Fruit fly (Drosophila melanogaster) whole organism, pupa: ENCODE measurements around the gene MFS9.

ENCODE experiments used
- CG10348 ChIP-seq: fragments of 200-800 bp; sonication (Bioruptor generic); IDR thresholded peaks from 2 replicates; pipeline ENCODE4 v1.3.6; 2022; ENCODE audit warnings: missing biosample characterization, missing genetic modification characterization
- CG12605 ChIP-seq: fragments of 200-800 bp; sonication (Bioruptor generic); IDR thresholded peaks from 2 replicates; pipeline ENCODE4 v1.3.6; 2022; ENCODE audit warnings: missing biosample characterization, missing genetic modification characterization
- CG13204 ChIP-seq: fragments of 200-800 bp; sonication (Bioruptor generic); optimal IDR thresholded peaks from 2 replicates; lab custom pipeline; 2018; ENCODE audit warnings: missing biosample characterization, mild to moderate bottlenecking, missing genetic modification characterization, moderate library complexity
- CG14655 ChIP-seq: fragments of 200-800 bp; sonication (Bioruptor generic); optimal IDR thresholded peaks from 3 replicates; lab custom pipeline; 2017; ENCODE audit warnings: mild to moderate bottlenecking, missing biosample characterization, missing genetic modification reagents, missing genetic modification characterization
- CG15710 ChIP-seq: fragments of 200-800 bp; sonication (Bioruptor generic); optimal IDR thresholded peaks from 2 replicates; lab custom pipeline; 2018; ENCODE audit warnings: missing biosample characterization, mild to moderate bottlenecking, missing genetic modification characterization, moderate library complexity
- CG17806 ChIP-seq: fragments of 200-800 bp; sonication (Bioruptor generic); optimal IDR thresholded peaks from 2 replicates; lab custom pipeline; 2018; ENCODE audit warnings: missing biosample characterization, mild to moderate bottlenecking, missing genetic modification characterization, moderate library complexity
- CG32121 ChIP-seq: fragments of 200-800 bp; sonication (Bioruptor generic); IDR thresholded peaks from 2 replicates; pipeline ENCODE4 v1.3.6; 2022; ENCODE audit warnings: missing biosample characterization, missing genetic modification characterization
- CG34367 ChIP-seq: fragments of 200-800 bp; sonication (Bioruptor generic); optimal IDR thresholded peaks from 2 replicates; lab custom pipeline; 2018; ENCODE audit warnings: missing biosample characterization, mild to moderate bottlenecking, missing genetic modification characterization
- CG4496 ChIP-seq: fragments of 200-800 bp; sonication (Bioruptor generic); IDR thresholded peaks from 3 replicates; pipeline ENCODE4 v1.3.6; 2022; ENCODE audit warnings: missing biosample characterization, missing genetic modification characterization
- CG8159 ChIP-seq: fragments of 200-800 bp; sonication (Bioruptor generic); optimal IDR thresholded peaks from 3 replicates; lab custom pipeline; 2018; ENCODE audit warnings: missing biosample characterization, mild to moderate bottlenecking, missing genetic modification characterization, moderate library complexity
- CG8301 ChIP-seq: fragments of 200-800 bp; sonication (Bioruptor generic); optimal IDR thresholded peaks from 2 replicates; lab custom pipeline; 2018; ENCODE audit warnings: missing biosample characterization, mild to moderate bottlenecking, missing genetic modification characterization
- CG9948 ChIP-seq: fragments of 200-800 bp; sonication (Bioruptor generic); optimal IDR thresholded peaks from 2 replicates; lab custom pipeline; 2018; ENCODE audit warnings: missing biosample characterization, mild to moderate bottlenecking, missing genetic modification characterization, moderate library complexity
- D1 ChIP-seq: fragments of 200-800 bp; sonication (Bioruptor generic); optimal IDR thresholded peaks from 2 replicates; lab custom pipeline; 2018; ENCODE audit warnings: missing biosample characterization, mild to moderate bottlenecking, missing genetic modification characterization, moderate library complexity
- EcR ChIP-seq: fragments of 200-800 bp; sonication (Bioruptor generic); optimal IDR thresholded peaks from 3 replicates; lab custom pipeline; 2019; ENCODE audit warnings: missing biosample characterization, missing genetic modification characterization, mild to moderate bottlenecking, moderate library complexity, missing genetic modification reagents
- Ets98B ChIP-seq: fragments of 200-800 bp; sonication (Bioruptor generic); IDR thresholded peaks from 2 replicates; pipeline ENCODE4 v1.3.6; 2022; ENCODE audit warnings: missing biosample characterization, missing genetic modification characterization
- Pif1A ChIP-seq: fragments of 200-800 bp; sonication (Bioruptor generic); optimal IDR thresholded peaks from 3 replicates; lab custom pipeline; 2016; ENCODE audit warnings: missing biosample characterization, missing genetic modification characterization
- Pif1B ChIP-seq: fragments of 200-800 bp; sonication (Bioruptor generic); optimal IDR thresholded peaks from 3 replicates; lab custom pipeline; 2016; ENCODE audit warnings: missing biosample characterization, missing genetic modification characterization
- Snoo ChIP-seq: fragments of 200-800 bp; sonication (Bioruptor generic); optimal IDR thresholded peaks from 3 replicates; lab custom pipeline; 2017; ENCODE audit warnings: missing biosample characterization, mild to moderate bottlenecking, missing genetic modification characterization, inconsistent platforms
- fd96Ca ChIP-seq: fragments of 200-800 bp; sonication (Bioruptor generic); IDR thresholded peaks from 3 replicates; pipeline ENCODE4 v1.3.6; 2022; ENCODE audit warnings: missing biosample characterization, missing genetic modification characterization
- gl ChIP-seq: fragments of 200-800 bp; sonication (Bioruptor generic); optimal IDR thresholded peaks from 2 replicates; lab custom pipeline; 2018; ENCODE audit warnings: missing biosample characterization, mild to moderate bottlenecking, missing genetic modification characterization
- rn ChIP-seq: fragments of 200-800 bp; sonication (Bioruptor generic); IDR thresholded peaks from 2 replicates; pipeline ENCODE4 v1.3.6; 2022; ENCODE audit warnings: missing biosample characterization, missing genetic modification characterization

MFS9 gene

DNA sequence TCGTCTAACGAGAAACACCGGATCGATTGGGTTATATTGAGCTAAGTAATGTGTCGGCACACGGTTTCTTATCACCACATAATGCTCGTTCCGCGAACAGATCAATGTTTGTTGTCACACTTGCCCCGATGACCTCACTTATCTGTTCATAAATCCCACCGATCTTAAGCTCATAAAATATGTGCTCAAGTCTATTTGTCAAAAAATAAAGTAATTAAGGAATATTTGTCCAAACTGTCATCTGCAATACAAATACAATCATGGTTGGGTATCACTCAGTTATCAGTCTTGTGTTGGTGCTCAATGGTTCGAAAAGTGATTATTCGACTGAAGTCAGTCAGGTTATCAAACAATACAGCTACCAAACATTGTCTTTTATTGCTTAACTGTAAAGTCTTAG lies 36.0 kb upstream of the MFS9 start:
- TF ChIP-seq Ets98B (no peak), CG8159 (tag; lab: Kevin White, UChicago) (no peak), rn (no peak)

DNA sequence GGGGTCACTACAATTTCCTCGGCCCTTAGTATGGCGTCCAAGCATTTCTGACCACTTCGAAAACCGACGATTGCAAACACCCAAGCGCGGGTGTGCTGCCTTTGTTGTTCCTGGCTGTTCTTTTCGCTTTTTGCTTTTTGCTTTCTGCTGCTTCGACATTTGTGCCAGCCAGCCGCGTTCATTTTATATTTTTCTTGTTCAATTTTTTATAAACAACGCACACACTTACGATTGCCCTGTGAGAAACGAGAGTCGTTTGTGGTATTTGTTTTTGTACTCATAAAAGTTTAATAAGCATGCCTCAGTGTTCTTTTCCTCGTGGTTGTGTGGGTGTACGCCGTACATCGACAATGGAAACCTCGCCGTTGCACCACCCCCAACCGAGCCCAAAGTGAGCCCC lies 35.5 kb upstream of the MFS9 start:
- no peak for TF ChIP-seq CG14655 (GFP tag; lab: Kevin White, UChicago)
- TF ChIP-seq CG32121 (GFP tag; lab: Robert Waterston, UW) = no peak
- no peak for TF ChIP-seq D1 (tag; lab: Kevin White, UChicago)
- peak; percentile 62 for TF ChIP-seq CG13204
- peak; percentile 17 for TF ChIP-seq EcR (GFP tag; lab: Kevin White, UChicago)
- TF ChIP-seq CG10348 = no peak
- peak; percentile 42; the same call in 1 of the 2 replicates for TF ChIP-seq CG12605 (GFP tag; lab: Robert Waterston, UW)
- TF ChIP-seq CG15710 (tag; lab: Kevin White, UChicago) = peak; percentile 42
- no peak for TF ChIP-seq CG8301 (tag; lab: Kevin White, UChicago)
- no peak for TF ChIP-seq Snoo (tag; lab: Kevin White, UChicago)
- no peak for TF ChIP-seq CG17806 (tag; lab: Kevin White, UChicago)
- no peak for TF ChIP-seq rn
- TF ChIP-seq Ets98B = no peak
- no peak for TF ChIP-seq Pif1B (GFP tag; lab: Kevin White, UChicago)
- TF ChIP-seq fd96Ca (GFP tag; lab: Robert Waterston, UW) = 0 out of 3 replicates have a peak, but pooled peaks have one; percentile 48
- TF ChIP-seq gl (tag; lab: Kevin White, UChicago) = peak; percentile 70
- TF ChIP-seq CG9948 (tag; lab: Kevin White, UChicago) = no peak
- TF ChIP-seq CG8159 (tag; lab: Kevin White, UChicago) = no peak
- peak; percentile 66 for TF ChIP-seq CG4496 (GFP tag; lab: Robert Waterston, UW)
- TF ChIP-seq CG34367 (tag; lab: Kevin White, UChicago) = no peak
- TF ChIP-seq Pif1A (GFP tag; lab: Kevin White, UChicago) = no peak

DNA sequence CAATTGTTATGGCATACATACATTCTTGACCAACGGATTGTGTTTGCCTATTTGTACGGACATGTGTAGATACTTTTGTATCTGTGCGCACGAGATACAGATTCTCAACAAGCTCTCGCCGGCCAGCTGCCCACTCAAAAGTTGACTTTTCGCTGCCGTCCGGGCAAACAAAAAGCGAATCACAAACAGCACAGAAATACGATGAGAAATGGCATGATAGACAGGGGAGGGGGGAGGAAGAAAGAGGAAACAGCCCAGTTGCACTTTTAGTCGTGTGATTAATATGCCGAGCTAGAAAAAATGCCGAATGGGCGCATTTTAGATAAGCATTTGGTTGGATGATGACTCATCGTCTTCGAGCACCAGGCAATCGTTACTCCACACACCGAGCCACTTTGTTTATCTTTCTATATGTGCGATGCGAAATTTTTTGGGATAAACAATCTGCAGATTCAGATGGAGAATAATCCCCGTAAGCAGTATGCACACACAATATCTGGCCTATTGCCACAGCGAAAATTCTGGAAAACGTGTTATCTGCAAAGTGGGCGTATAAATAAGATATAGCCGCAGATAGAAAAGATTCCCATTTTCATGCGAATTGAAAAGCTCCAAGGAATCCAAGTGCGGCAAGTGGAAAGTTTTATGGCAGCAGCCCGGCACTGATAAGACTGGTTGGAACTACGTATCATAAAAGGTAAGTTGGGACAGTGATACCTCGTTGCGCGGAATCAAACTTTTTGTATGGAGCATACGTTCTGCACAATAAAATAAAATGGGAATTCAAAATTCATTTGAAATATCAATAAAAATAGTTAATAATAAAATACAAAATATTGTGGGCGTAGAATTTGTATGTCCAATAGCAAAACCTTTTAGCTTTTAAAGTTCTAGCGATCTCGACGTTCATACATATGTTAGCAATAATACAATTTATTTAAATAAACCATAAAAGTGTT lies 34.7 kb upstream of the MFS9 start:
- peak; percentile 18 for TF ChIP-seq CG14655 (GFP tag; lab: Kevin White, UChicago)
- peak; percentile 17 for TF ChIP-seq Pif1A (GFP tag; lab: Kevin White, UChicago)
- TF ChIP-seq CG8159 (tag; lab: Kevin White, UChicago) = no peak
- TF ChIP-seq CG12605 (GFP tag; lab: Robert Waterston, UW) = no peak
- TF ChIP-seq CG9948 (tag; lab: Kevin White, UChicago) = no peak
- TF ChIP-seq gl (tag; lab: Kevin White, UChicago) = no peak
- TF ChIP-seq CG17806 (tag; lab: Kevin White, UChicago) = no peak
- TF ChIP-seq fd96Ca (GFP tag; lab: Robert Waterston, UW) = 0 out of 3 replicates have a peak, but pooled peaks have one; percentile 20
- no peak for TF ChIP-seq CG13204
- no peak for TF ChIP-seq CG10348
- TF ChIP-seq rn = no peak
- no peak for TF ChIP-seq CG8301 (tag; lab: Kevin White, UChicago)
- 0 out of 3 replicates have a peak, but pooled peaks have one; percentile 6 for TF ChIP-seq CG4496 (GFP tag; lab: Robert Waterston, UW)
- TF ChIP-seq Snoo (tag; lab: Kevin White, UChicago) = no peak

DNA sequence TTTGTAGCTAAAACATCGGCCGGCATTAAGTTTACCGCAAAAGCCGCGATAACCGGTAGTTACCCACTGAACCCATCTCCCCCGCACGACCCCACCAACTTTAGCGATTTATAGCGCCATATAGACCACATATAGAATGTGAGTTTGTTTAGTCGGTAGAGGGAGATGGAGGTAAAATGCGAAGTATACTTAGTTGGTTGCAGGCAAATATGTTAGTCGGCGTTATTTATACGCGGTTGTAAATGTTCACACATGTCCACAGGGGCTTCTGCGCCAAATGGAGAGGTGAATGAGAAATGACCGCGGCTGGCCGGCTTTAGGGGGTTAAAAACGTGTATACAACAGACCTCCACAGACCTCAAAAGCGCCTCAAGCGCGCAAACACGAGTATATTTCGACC lies 33.4 kb upstream of the MFS9 start:
- TF ChIP-seq CG4496 (GFP tag; lab: Robert Waterston, UW) (0 out of 3 replicates have a peak, but pooled peaks have one; percentile 40), CG12605 (GFP tag; lab: Robert Waterston, UW) (0 out of 2 replicates have a peak, but pooled peaks have one; percentile 28), Ets98B (peak; percentile 45; the same call in 1 of the 2 replicates), fd96Ca (GFP tag; lab: Robert Waterston, UW) (peak; percentile 23; the same call in 1 of the 3 replicates), CG32121 (GFP tag; lab: Robert Waterston, UW) (peak; percentile 26; the same call in 1 of the 2 replicates), CG15710 (tag; lab: Kevin White, UChicago) (no peak)
- TF ChIP-seq, all 21 proteins: peak for 5

DNA sequence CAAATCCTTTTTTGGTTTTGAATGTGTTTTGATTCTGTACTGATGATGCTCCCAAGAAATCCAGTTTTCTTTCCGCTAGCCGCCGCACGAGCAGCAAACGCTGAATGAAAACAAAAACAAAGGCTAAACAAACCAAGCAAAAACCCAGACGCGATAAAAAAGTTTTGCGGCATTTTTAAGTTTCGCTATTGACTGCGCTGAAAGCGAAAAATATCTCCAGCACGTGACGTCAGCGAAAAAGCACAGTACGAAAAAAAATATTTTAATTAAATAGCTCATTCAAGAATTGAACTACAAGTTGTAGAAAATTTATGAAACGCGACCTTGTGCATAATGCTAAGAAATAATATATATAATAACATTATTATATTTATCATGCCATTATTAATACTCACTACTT lies 32.7 kb upstream of the MFS9 start:
- no peak for TF ChIP-seq CG32121 (GFP tag; lab: Robert Waterston, UW)
- TF ChIP-seq fd96Ca (GFP tag; lab: Robert Waterston, UW) = no peak
- no peak for TF ChIP-seq CG8159 (tag; lab: Kevin White, UChicago)
- TF ChIP-seq CG34367 (tag; lab: Kevin White, UChicago) = no peak
- TF ChIP-seq D1 (tag; lab: Kevin White, UChicago) = no peak
- TF ChIP-seq Pif1B (GFP tag; lab: Kevin White, UChicago) = no peak
- TF ChIP-seq Snoo (tag; lab: Kevin White, UChicago) = no peak
- TF ChIP-seq CG17806 (tag; lab: Kevin White, UChicago) = no peak
- TF ChIP-seq gl (tag; lab: Kevin White, UChicago) = no peak
- TF ChIP-seq Pif1A (GFP tag; lab: Kevin White, UChicago) = no peak
- TF ChIP-seq rn = no peak
- TF ChIP-seq CG13204 = no peak
- no peak for TF ChIP-seq Ets98B
- TF ChIP-seq EcR (GFP tag; lab: Kevin White, UChicago) = no peak
- no peak for TF ChIP-seq CG14655 (GFP tag; lab: Kevin White, UChicago)
- no peak for TF ChIP-seq CG10348
- TF ChIP-seq CG12605 (GFP tag; lab: Robert Waterston, UW) = no peak
- no peak for TF ChIP-seq CG9948 (tag; lab: Kevin White, UChicago)
- no peak for TF ChIP-seq CG4496 (GFP tag; lab: Robert Waterston, UW)
- TF ChIP-seq CG8301 (tag; lab: Kevin White, UChicago) = no peak
